Worm (Caenorhabditis elegans): Measurements from ENCODE around the gene C52E4.12.

- no peak for TF ChIP-seq him-1 (tag; optimal IDR thresholded peaks at IDR 0.05)
- TF ChIP-seq W03F9.2 (tag; optimal IDR thresholded peaks at IDR 0.05), result no peak
- TF ChIP-seq dao-5 (tag; optimal IDR thresholded peaks at IDR 0.05), result no peak
Observed at ce11 chrV:11985384-11985783, 10.6 kb upstream of the C52E4.12 start, which contains the start of gene mans-2.
